Worm (Caenorhabditis elegans) whole organism, midembryonic: ENCODE data around the gene tag-322.

ENCODE experiments used
- T22C8.4 ChIP-seq: fragments of 200-800 bp; sonication (Bioruptor generic); IDR thresholded peaks from 2 replicates; pipeline ENCODE4 v1.3.6; 2022; ENCODE audit warnings: missing genetic modification characterization, missing compliant biosample characterization
- cog-1 ChIP-seq: sonication (generic microtip); optimal IDR thresholded peaks from 2 replicates; lab custom pipeline; 2016; ENCODE audit warnings: missing genetic modification characterization, missing compliant biosample characterization
- flt-1 ChIP-seq: fragments of 200-800 bp; sonication (Bioruptor generic); IDR thresholded peaks from 2 replicates; pipeline ENCODE4 v1.3.6; 2022; ENCODE audit warnings: missing genetic modification characterization, missing compliant biosample characterization
- klf-2 ChIP-seq: fragments of 200-800 bp; sonication (Bioruptor generic); conservative IDR thresholded peaks from 2 replicates; pipeline ENCODE4 v1.3.6; 2022; ENCODE audit warnings: missing genetic modification reagents, missing genetic modification characterization, missing compliant biosample characterization
- med-1 ChIP-seq: sonication (generic microtip); optimal IDR thresholded peaks from 2 replicates; lab custom pipeline; 2017; ENCODE audit warnings: missing genetic modification characterization, mild to moderate bottlenecking, missing compliant biosample characterization, antibody characterized with exemption, missing genetic modification reagents; ENCODE audit not compliant: insufficient read depth
- ref-1 ChIP-seq: fragments of 200-800 bp; sonication (Bioruptor generic); conservative IDR thresholded peaks from 2 replicates; pipeline ENCODE4 v1.3.6; 2022; ENCODE audit warnings: missing genetic modification reagents, missing genetic modification characterization, missing compliant biosample characterization
- tab-1 ChIP-seq: fragments of 200-800 bp; sonication (Bioruptor generic); IDR thresholded peaks from 2 replicates; pipeline ENCODE4 v1.3.6; 2022; ENCODE audit warnings: missing genetic modification characterization, missing compliant biosample characterization
- ztf-23 ChIP-seq: fragments of 200-800 bp; sonication (Bioruptor generic); IDR thresholded peaks from 2 replicates; pipeline ENCODE4 v1.3.6; 2022; ENCODE audit warnings: missing genetic modification reagents, missing genetic modification characterization, missing compliant biosample characterization
- ztf-29 ChIP-seq: fragments of 200-800 bp; sonication (Bioruptor generic); IDR thresholded peaks from 2 replicates; pipeline ENCODE4 v1.3.6; 2022; ENCODE audit warnings: missing genetic modification reagents, missing genetic modification characterization, missing compliant biosample characterization

DNA sequence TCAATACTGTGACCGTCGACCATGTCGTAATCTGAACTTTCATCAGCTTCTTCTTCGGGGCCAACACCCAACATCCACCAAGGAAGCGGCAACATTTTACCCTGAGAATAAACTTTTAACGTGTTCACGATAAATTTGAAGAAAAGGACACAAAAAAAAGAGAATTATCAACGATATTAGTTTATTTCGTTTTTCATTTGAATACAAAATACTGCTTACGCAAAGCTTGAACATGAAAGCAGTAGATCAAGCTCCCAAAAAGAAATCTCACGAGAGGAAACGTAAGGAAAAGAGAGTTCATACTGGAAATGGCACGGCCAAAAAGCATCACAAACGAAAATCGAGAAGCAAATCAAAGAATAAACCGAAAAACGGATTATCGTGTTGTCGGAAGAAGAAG, 21.6 kb downstream of the tag-322 start, which contains the start of the genes C46A5.6 and C46A5.1:
- TF ChIP-seq T22C8.4 (no peak), flt-1 (GFP tag; lab: Robert Waterston, UW) (no peak), ztf-23 (GFP tag; lab: Robert Waterston, UW) (no peak), med-1 (no peak), ztf-29 (GFP tag; lab: Robert Waterston, UW) (no peak), tab-1 (GFP tag; lab: Robert Waterston, UW) (no peak), klf-2 (GFP tag; lab: Robert Waterston, UW) (no peak), cog-1 (tag; lab: Kevin White, UChicago) (no peak), ref-1 (GFP tag; lab: Robert Waterston, UW) (no peak)
